Fruit fly (Drosophila melanogaster): ENCODE results near the gene hwt.

Gene hwt

DNA sequence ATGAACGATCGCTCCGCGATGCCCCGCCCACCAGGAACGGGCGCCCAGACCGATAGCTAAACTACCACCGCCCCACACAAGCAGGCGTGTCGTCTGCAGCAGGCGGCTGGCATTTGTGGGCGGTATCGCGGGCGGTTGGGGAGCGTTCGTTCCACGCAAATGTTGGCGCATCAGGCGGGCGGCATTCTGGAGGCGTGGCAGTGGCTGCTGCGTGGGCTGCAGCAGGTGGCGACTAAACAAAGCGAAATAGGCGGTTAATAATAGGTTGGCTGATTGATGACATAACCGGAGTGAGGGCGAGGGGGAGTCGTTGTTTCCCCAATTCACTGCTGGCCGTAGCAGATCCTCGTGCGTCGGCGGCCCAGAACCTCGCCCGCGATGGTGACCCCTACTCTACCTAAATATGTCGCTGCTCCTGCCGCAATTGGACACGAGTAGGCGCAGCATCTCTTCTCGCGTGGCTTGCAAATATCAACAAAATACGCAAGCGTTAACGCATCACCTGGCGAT lies 26.9 kb upstream of the hwt start (continued):
- TF ChIP-seq E2f1 (GFP tag; IDR thresholded peaks at IDR 0.05) (no peak), aop (GFP tag; IDR thresholded peaks at IDR 0.05) (no peak), nmo (GFP tag; optimal IDR thresholded peaks at IDR 0.05) (no peak), ken (GFP tag; IDR thresholded peaks at IDR 0.05) (no peak), cg (GFP tag; optimal IDR thresholded peaks at IDR 0.05) (no peak), CG17912 (GFP tag; optimal IDR thresholded peaks at IDR 0.05) (no peak), Pdp1 (GFP tag; optimal IDR thresholded peaks at IDR 0.05) (peak in 1 of 2 experiments; percentile 98), ind (GFP tag; optimal IDR thresholded peaks at IDR 0.05) (no peak), exex (tag; optimal IDR thresholded peaks at IDR 0.05) (no peak), Blimp-1 (GFP tag; optimal IDR thresholded peaks at IDR 0.05) (no peak), ash1 (GFP tag; optimal IDR thresholded peaks at IDR 0.05) (no peak), BEAF-32 (GFP tag; optimal IDR thresholded peaks at IDR 0.05) (no peak), HmgZ (tag; optimal IDR thresholded peaks at IDR 0.05) (no peak), CG9797 (GFP tag; optimal IDR thresholded peaks at IDR 0.05) (no peak), CG10565 (GFP tag; optimal IDR thresholded peaks at IDR 0.05) (no peak), CG4730 (GFP tag; IDR thresholded peaks at IDR 0.05) (no peak), CG11504 (tag; optimal IDR thresholded peaks at IDR 0.05) (no peak), CG4617 (GFP tag; optimal IDR thresholded peaks at IDR 0.05; ENCODE audit: borderline replicate concordance) (peak; percentile 26), TFAM (GFP tag; optimal IDR thresholded peaks at IDR 0.05) (no peak), Usf (GFP tag; optimal IDR thresholded peaks at IDR 0.05) (no peak), nerfin-1 (tag; optimal IDR thresholded peaks at IDR 0.05) (no peak), CG12104 (GFP tag; optimal IDR thresholded peaks at IDR 0.05) (no peak), gsb-n (tag; optimal IDR thresholded peaks at IDR 0.05) (no peak), Six4 (GFP tag; optimal IDR thresholded peaks at IDR 0.05) (no peak), Lpt (GFP tag; optimal IDR thresholded peaks at IDR 0.05) (no peak), CG1529 (GFP tag; optimal IDR thresholded peaks at IDR 0.05) (no peak), CG8478 (optimal IDR thresholded peaks at IDR 0.05) (no peak), CG18599 (GFP tag; optimal IDR thresholded peaks at IDR 0.05) (no peak), crol (GFP tag; IDR thresholded peaks at IDR 0.05) (peak; percentile 88), CG10274 (GFP tag; optimal IDR thresholded peaks at IDR 0.05) (no peak), zfh2 (GFP tag; optimal IDR thresholded peaks at IDR 0.05) (no peak), CG3847 (GFP tag; IDR thresholded peaks at IDR 0.05) (no peak), ttk (GFP tag; IDR thresholded peaks at IDR 0.05) (no peak), Hsf (GFP tag; optimal IDR thresholded peaks at IDR 0.05) (no peak), CG7839 (tag; optimal IDR thresholded peaks at IDR 0.05) (no peak), kah (GFP tag; optimal IDR thresholded peaks at IDR 0.05) (peak; percentile 40), ci (GFP tag; IDR thresholded peaks at IDR 0.05) (0 out of 3 replicates have a peak, but pooled peaks have one; percentile 37), Chrac-16 (GFP tag; optimal IDR thresholded peaks at IDR 0.05) (no peak), CG12155 (GFP tag; optimal IDR thresholded peaks at IDR 0.05) (no peak), MBD-R2 (GFP tag; IDR thresholded peaks at IDR 0.05) (peak; percentile 40), Xbp1 (GFP tag; optimal IDR thresholded peaks at IDR 0.05) (no peak), bcd (GFP tag; optimal IDR thresholded peaks at IDR 0.05) (no peak), ssp (GFP tag; IDR thresholded peaks at IDR 0.05) (no peak), tx (GFP tag; optimal IDR thresholded peaks at IDR 0.05) (no peak), CkIIα-i1 (GFP tag; IDR thresholded peaks at IDR 0.05) (no peak), chinmo (GFP tag; IDR thresholded peaks at IDR 0.05; ENCODE audit: partially characterized antibody) (no peak), CG12744 (GFP tag; optimal IDR thresholded peaks at IDR 0.05) (no peak), CG3065 (GFP tag; optimal IDR thresholded peaks at IDR 0.05) (peak; percentile 14), zf30C (GFP tag; optimal IDR thresholded peaks at IDR 0.05) (no peak), CG42726 (GFP tag; IDR thresholded peaks at IDR 0.05; ENCODE audit: partially characterized antibody) (peak; percentile 24; the same call in 1 of the 2 replicates), Dip3 (GFP tag; optimal IDR thresholded peaks at IDR 0.05) (no peak), pzg (GFP tag; optimal IDR thresholded peaks at IDR 0.05) (peak; percentile 21)
